Worm (Caenorhabditis elegans): ENCODE data around the gene shw-3.

ce11 chrV:13013158-13013557 is 26.2 kb upstream of the shw-3 start, which contains the start of gene try-10:
- TF ChIP-seq C06A6.2 (GFP tag; conservative IDR thresholded peaks at IDR 0.05), result no peak
- TF ChIP-seq nfya-1 (tag; optimal IDR thresholded peaks at IDR 0.05; ENCODE audit: borderline replicate concordance, insufficient read depth), result no peak
- no peak for TF ChIP-seq unc-130 (GFP tag; optimal IDR thresholded peaks at IDR 0.05)
- TF ChIP-seq efl-1 (GFP tag; optimal IDR thresholded peaks at IDR 0.05), result no peak
- TF ChIP-seq C17E4.6 (GFP tag; IDR thresholded peaks at IDR 0.05), result no peak
- no peak for TF ChIP-seq unc-62 (GFP tag; optimal IDR thresholded peaks at IDR 0.05)
- no peak for TF ChIP-seq F33H1.4 (GFP tag; IDR thresholded peaks at IDR 0.05)
- TF ChIP-seq aptf-3 (GFP tag; IDR thresholded peaks at IDR 0.05), result no peak
- no peak for TF ChIP-seq nhr-90 (tag; optimal IDR thresholded peaks at IDR 0.05)
- no peak for TF ChIP-seq ama-1 (optimal IDR thresholded peaks at IDR 0.05)
- TF ChIP-seq ama-1 (GFP tag; optimal IDR thresholded peaks at IDR 0.05), result no peak
- TF ChIP-seq K11D2.4 (GFP tag; IDR thresholded peaks at IDR 0.05), result no peak
- TF ChIP-seq lin-26 (GFP tag; IDR thresholded peaks at IDR 0.05), result no peak

Measured in whole organism, young adult.